Worm (Caenorhabditis elegans): ENCODE measurements around the gene W03F9.9.

DNA sequence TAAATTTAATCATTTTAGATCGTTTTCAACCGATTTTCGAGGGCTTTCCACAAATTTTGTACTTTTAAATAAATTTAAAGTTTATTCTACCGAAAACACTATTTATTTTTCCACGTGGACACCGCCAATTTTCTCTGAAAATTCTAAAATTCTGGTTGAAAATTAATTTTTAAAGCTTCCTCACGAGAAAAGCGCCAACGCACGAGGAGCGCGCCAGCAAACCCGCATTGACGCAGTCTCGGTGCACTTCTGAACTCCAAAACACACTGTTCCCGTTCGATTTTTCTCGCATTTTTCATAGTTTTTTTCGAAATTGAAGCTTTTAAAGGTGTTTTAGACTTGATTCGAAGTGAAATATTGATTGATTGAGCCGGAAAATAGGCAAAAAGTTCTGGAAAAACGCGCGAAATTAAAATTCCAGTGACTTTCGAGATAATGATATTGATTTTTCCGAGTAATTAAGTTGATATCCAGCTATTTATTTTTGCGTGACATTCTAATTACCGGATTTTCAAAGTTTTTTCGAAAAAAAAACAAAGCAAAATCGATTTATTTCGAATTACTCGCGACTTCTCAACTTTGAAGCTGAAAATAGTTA lies 38.3 kb downstream of the W03F9.9 start, which contains the start of gene cul-3:
- TF ChIP-seq nhr-237 (tag; optimal IDR thresholded peaks at IDR 0.05) (no peak), unc-62 (GFP tag; optimal IDR thresholded peaks at IDR 0.05) (no peak)

Measured in whole organism, L2 larva.